Worm (Caenorhabditis elegans) whole organism, mixed stage, embryonic: ENCODE data around the gene nhr-241.

Experiments
- M03D4.4 ChIP-seq: sonication (generic microtip); optimal IDR thresholded peaks from 2 replicates; lab custom pipeline; 2017; ENCODE audit warnings: mild to moderate bottlenecking, missing genetic modification characterization, missing compliant biosample characterization
- ceh-43 ChIP-seq: fragments of 200-800 bp; sonication (Bioruptor generic); optimal IDR thresholded peaks from 2 replicates; lab custom pipeline; 2018; ENCODE audit warnings: mild to moderate bottlenecking, missing genetic modification characterization, moderate library complexity, missing compliant biosample characterization
- drap-1 ChIP-seq: fragments of 200-800 bp; sonication (Bioruptor generic); optimal IDR thresholded peaks from 3 replicates; lab custom pipeline; 2018; ENCODE audit warnings: mild to moderate bottlenecking, missing genetic modification characterization, missing compliant biosample characterization
- elt-1 ChIP-seq: sonication (generic microtip); optimal IDR thresholded peaks from 2 replicates; lab custom pipeline; 2017; ENCODE audit warnings: missing genetic modification characterization, mild to moderate bottlenecking, missing compliant biosample characterization, antibody characterized with exemption, moderate library complexity, borderline replicate concordance; ENCODE audit not compliant: insufficient read depth
- lin-13 ChIP-seq: fragments of 150-350 bp; optimal IDR thresholded peaks from 2 replicates; lab custom pipeline; 2014; ENCODE audit warnings: missing biosample characterization, missing genetic modification characterization
- lin-32 ChIP-seq: fragments of 200-800 bp; sonication (Bioruptor generic); optimal IDR thresholded peaks from 2 replicates; lab custom pipeline; 2018; ENCODE audit warnings: mild to moderate bottlenecking, missing genetic modification characterization, missing compliant biosample characterization
- mab-5 ChIP-seq: fragments of 150-350 bp; optimal IDR thresholded peaks from 2 replicates; lab custom pipeline; 2014; ENCODE audit warnings: missing biosample characterization, missing genetic modification characterization
- nhr-237 ChIP-seq: fragments of 150-350 bp; optimal IDR thresholded peaks from 2 replicates; lab custom pipeline; 2014; ENCODE audit warnings: missing biosample characterization, missing genetic modification characterization
- nhr-28 ChIP-seq: fragments of 150-350 bp; optimal IDR thresholded peaks from 2 replicates; lab custom pipeline; 2014; ENCODE audit warnings: missing biosample characterization, missing genetic modification characterization
- nhr-76 ChIP-seq: sonication (generic microtip); optimal IDR thresholded peaks from 2 replicates; lab custom pipeline; 2017; ENCODE audit warnings: missing biosample characterization, missing genetic modification characterization
- unc-120 ChIP-seq: sonication (generic microtip); optimal IDR thresholded peaks from 2 replicates; lab custom pipeline; 2017; ENCODE audit warnings: missing genetic modification characterization, missing compliant biosample characterization; ENCODE audit not compliant: poor library complexity, severe bottlenecking
- unc-62 ChIP-seq: fragments of 150-350 bp; optimal IDR thresholded peaks from 2 replicates; lab custom pipeline; 2014; ENCODE audit warnings: missing biosample characterization, missing genetic modification reagents, missing genetic modification characterization
- ztf-11 ChIP-seq: fragments of 150-350 bp; optimal IDR thresholded peaks from 2 replicates; lab custom pipeline; 2014; ENCODE audit warnings: missing biosample characterization, missing genetic modification characterization

DNA sequence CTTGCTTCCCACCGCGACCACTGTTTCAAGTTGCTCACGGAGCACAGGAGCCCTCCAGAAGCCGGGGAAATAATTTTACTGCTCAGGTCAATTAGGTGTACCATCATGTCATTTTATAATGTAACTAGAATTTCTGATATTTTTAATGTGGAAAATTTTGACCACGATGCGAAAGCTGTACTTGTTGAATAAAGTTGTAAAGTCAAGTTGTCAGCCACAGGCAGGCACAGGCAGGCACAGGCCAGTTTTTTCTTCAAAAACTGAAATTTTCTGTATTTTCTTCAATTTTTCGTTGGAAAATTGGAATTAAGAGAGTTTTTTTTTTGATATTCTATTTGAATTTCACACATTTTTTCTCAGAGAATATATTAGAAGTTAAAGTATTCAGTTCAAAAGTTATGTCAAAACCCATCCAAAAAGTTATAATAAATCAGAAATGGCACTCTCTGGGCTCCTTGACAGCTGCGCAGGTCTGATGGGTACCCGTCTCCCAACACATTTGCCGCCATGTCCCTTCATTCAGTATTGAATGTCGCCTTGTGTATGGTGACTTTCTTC lies 6.9 kb downstream of the nhr-241 start, which contains the start of gene Y17D7C.1:
- TF ChIP-seq elt-1 (tag; lab: Kevin White, UChicago), result no peak
- TF ChIP-seq ztf-11 (tag; lab: Kevin White, UChicago), result no peak
- TF ChIP-seq nhr-28 (tag; lab: Kevin White, UChicago), result no peak
- TF ChIP-seq lin-32 (GFP tag; lab: Kevin White, UChicago), result no peak
- TF ChIP-seq nhr-237 (tag; lab: Kevin White, UChicago), result no peak
- no peak for TF ChIP-seq M03D4.4 (tag; lab: Kevin White, UChicago)
- no peak for TF ChIP-seq unc-120 (tag; lab: Kevin White, UChicago)
- no peak for TF ChIP-seq drap-1 (GFP tag; lab: Kevin White, UChicago)
- no peak for TF ChIP-seq mab-5 (tag; lab: Kevin White, UChicago)
- TF ChIP-seq nhr-76 (tag; lab: Kevin White, UChicago), result no peak
- TF ChIP-seq lin-13, result no peak
- TF ChIP-seq unc-62, result no peak
- no peak for TF ChIP-seq ceh-43 (GFP tag; lab: Kevin White, UChicago)
